Worm (Caenorhabditis elegans) whole organism, early embryonic: ENCODE data around the gene sru-44.

Experiments
- F13C5.2 ChIP-seq: sonication (generic microtip); optimal IDR thresholded peaks from 2 replicates; lab custom pipeline; 2017; ENCODE audit warnings: mild to moderate bottlenecking, missing genetic modification characterization, inconsistent platforms, missing compliant biosample characterization
- ama-1 ChIP-seq: fragments of 150-350 bp; optimal IDR thresholded peaks from 2 replicates; lab custom pipeline; 2014
- ceh-13 ChIP-seq: fragments of 200-800 bp; sonication (Bioruptor generic); optimal IDR thresholded peaks from 2 replicates; lab custom pipeline; 2018; ENCODE audit warnings: mild to moderate bottlenecking, missing genetic modification characterization, missing compliant biosample characterization
- ceh-36 ChIP-seq: sonication (generic microtip); optimal IDR thresholded peaks from 2 replicates; lab custom pipeline; 2016; ENCODE audit warnings: missing genetic modification characterization, inconsistent platforms, missing compliant biosample characterization
- flt-1 ChIP-seq: fragments of 200-800 bp; sonication (Bioruptor generic); IDR thresholded peaks from 2 replicates; pipeline ENCODE4 v1.3.6; 2022; ENCODE audit warnings: missing genetic modification characterization, missing compliant biosample characterization
- hmbx-1 ChIP-seq: sonication (generic microtip); optimal IDR thresholded peaks from 2 replicates; lab custom pipeline; 2016; ENCODE audit warnings: mild to moderate bottlenecking, missing genetic modification characterization, missing compliant biosample characterization
- hnd-1 ChIP-seq: sonication (generic microtip); optimal IDR thresholded peaks from 2 replicates; lab custom pipeline; 2016; ENCODE audit warnings: missing genetic modification characterization, missing compliant biosample characterization
- scrt-1 ChIP-seq: fragments of 200-800 bp; sonication (Bioruptor generic); IDR thresholded peaks from 2 replicates; pipeline ENCODE4 v1.3.6; 2022; ENCODE audit warnings: missing genetic modification characterization, missing compliant biosample characterization
- sea-1 ChIP-seq: fragments of 200-800 bp; sonication (Bioruptor generic); conservative IDR thresholded peaks from 2 replicates; pipeline ENCODE4 v1.3.6; 2022; ENCODE audit warnings: missing genetic modification characterization, missing compliant biosample characterization

DNA sequence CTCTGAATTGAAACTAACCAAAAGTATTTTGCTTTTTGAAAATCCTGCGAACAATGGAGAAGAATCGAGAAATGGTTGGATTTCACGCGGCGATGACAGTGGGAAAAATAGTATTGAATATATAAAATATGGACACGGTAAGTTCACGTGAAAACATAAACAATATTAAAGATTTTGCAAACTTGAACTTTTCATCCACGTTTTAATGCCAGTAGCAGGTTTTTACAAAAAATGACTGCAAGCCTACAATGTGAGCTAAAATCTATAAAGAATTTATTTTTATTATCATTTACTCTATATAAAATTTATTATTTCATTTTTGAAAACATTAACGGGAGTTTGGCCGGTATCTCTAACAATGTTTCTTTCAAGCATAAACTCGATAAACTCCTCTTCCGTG is 38.2 kb downstream of the sru-44 start, which contains the start of gene F26D2.10:
- TF ChIP-seq ama-1 (lab: Kevin White, UChicago) = no peak
- no peak for TF ChIP-seq ceh-36 (tag; lab: Kevin White, UChicago)
- no peak for TF ChIP-seq ceh-13
- no peak for TF ChIP-seq sea-1 (GFP tag; lab: Robert Waterston, UW)
- TF ChIP-seq scrt-1 (GFP tag; lab: Robert Waterston, UW) = no peak
- TF ChIP-seq F13C5.2 = no peak
- no peak for TF ChIP-seq hnd-1
- no peak for TF ChIP-seq flt-1 (GFP tag; lab: Robert Waterston, UW)
- TF ChIP-seq hmbx-1 (tag; lab: Kevin White, UChicago) = no peak
